Worm (Caenorhabditis elegans): Measurements from ENCODE around the gene pho-8.
A peak's percentile ranks its signal among the peaks of the same experiment; 100 is the strongest.

pho-8 gene

ce11 chrV:11853723-11854122 lies 20.3 kb downstream of the pho-8 start:
- no peak for TF ChIP-seq cebp-1 (GFP tag; IDR thresholded peaks at IDR 0.05)
- TF ChIP-seq cebp-1 (tag; optimal IDR thresholded peaks at IDR 0.05), result peak; percentile 76
- TF ChIP-seq ccch-3 (GFP tag; optimal IDR thresholded peaks at IDR 0.05), result no peak

- TF ChIP-seq madf-8 (GFP tag; conservative IDR thresholded peaks at IDR 0.05) (no peak), fkh-3 (tag; optimal IDR thresholded peaks at IDR 0.05) (no peak), Y67H2A.10 (GFP tag; conservative IDR thresholded peaks at IDR 0.05) (no peak)
Observed at ce11 chrV:11854905-11855304, 21.5 kb downstream of the pho-8 start.

ce11 chrV:11856022-11856421 lies 22.6 kb downstream of the pho-8 start:
- TF ChIP-seq sptf-2 (GFP tag; optimal IDR thresholded peaks at IDR 0.05) (no peak), attf-6 (GFP tag; IDR thresholded peaks at IDR 0.05) (no peak), madf-10 (tag; optimal IDR thresholded peaks at IDR 0.05) (no peak), atf-7 (tag; optimal IDR thresholded peaks at IDR 0.05) (no peak), nhr-90 (tag; optimal IDR thresholded peaks at IDR 0.05) (no peak), snpc-3.4 (tag; optimal IDR thresholded peaks at IDR 0.05) (no peak), pha-4 (tag; optimal IDR thresholded peaks at IDR 0.05) (no peak), unc-62 (GFP tag; optimal IDR thresholded peaks at IDR 0.05) (no peak), ccch-3 (GFP tag; optimal IDR thresholded peaks at IDR 0.05) (no peak), snpc-1.1 (tag; optimal IDR thresholded peaks at IDR 0.05; ENCODE audit: insufficient read depth) (no peak), cebp-2 (GFP tag; IDR thresholded peaks at IDR 0.05) (no peak), ZK185.1 (tag; optimal IDR thresholded peaks at IDR 0.05; ENCODE audit: poor library complexity, severe bottlenecking) (no peak), zfh-2 (GFP tag; conservative IDR thresholded peaks at IDR 0.05) (no peak)

ce11 chrV:11857756-11858155 lies 24.3 kb downstream of the pho-8 start:
- TF ChIP-seq lin-40 (tag; optimal IDR thresholded peaks at IDR 0.05), result peak; percentile 17
- no peak for TF ChIP-seq tbx-9 (tag; optimal IDR thresholded peaks at IDR 0.05; ENCODE audit: borderline replicate concordance)
- no peak for TF ChIP-seq Y53F4B.3 (GFP tag; IDR thresholded peaks at IDR 0.05)

ce11 chrV:11858299-11858698 lies 24.9 kb downstream of the pho-8 start:
- TF ChIP-seq snpc-1.1 (tag; optimal IDR thresholded peaks at IDR 0.05; ENCODE audit: insufficient read depth), result no peak
- TF ChIP-seq lir-1 (GFP tag; conservative IDR thresholded peaks at IDR 0.05), result no peak
- TF ChIP-seq gei-17 (GFP tag; optimal IDR thresholded peaks at IDR 0.05), result no peak
- TF ChIP-seq hlh-12 (tag; optimal IDR thresholded peaks at IDR 0.05), result no peak
- no peak for TF ChIP-seq pha-4 (tag; optimal IDR thresholded peaks at IDR 0.05)
- TF ChIP-seq attf-5 (GFP tag; optimal IDR thresholded peaks at IDR 0.05), result no peak
- no peak for TF ChIP-seq dpl-1 (GFP tag; optimal IDR thresholded peaks at IDR 0.05)
- TF ChIP-seq K12H6.12 (tag; optimal IDR thresholded peaks at IDR 0.05), result no peak
- no peak for TF ChIP-seq T07F8.4 (tag; optimal IDR thresholded peaks at IDR 0.05)
- TF ChIP-seq fkh-3 (tag; optimal IDR thresholded peaks at IDR 0.05), result no peak
- TF ChIP-seq him-1 (tag; optimal IDR thresholded peaks at IDR 0.05), result no peak
- TF ChIP-seq tbp1 (GFP tag; optimal IDR thresholded peaks at IDR 0.05), result no peak
- TF ChIP-seq F52B5.7 (tag; optimal IDR thresholded peaks at IDR 0.05), result no peak
- no peak for TF ChIP-seq die-1 (tag; optimal IDR thresholded peaks at IDR 0.05)
- TF ChIP-seq sea-2 (GFP tag; IDR thresholded peaks at IDR 0.05), result no peak
- TF ChIP-seq D2030.7 (GFP tag; IDR thresholded peaks at IDR 0.05), result no peak
- TF ChIP-seq rec-8 (tag; optimal IDR thresholded peaks at IDR 0.05), result no peak
- no peak for TF ChIP-seq mxl-1 (tag; optimal IDR thresholded peaks at IDR 0.05)
- no peak for TF ChIP-seq aptf-3 (GFP tag; IDR thresholded peaks at IDR 0.05)
